Worm (Caenorhabditis elegans) whole organism, L4 larva: ENCODE measurements around the gene F59B10.5.

Source experiments
- D1046.2 ChIP-seq: fragments of 200-800 bp; sonication (Bioruptor generic); IDR thresholded peaks from 2 replicates; pipeline ENCODE4 v1.3.6; 2022; ENCODE audit warnings: missing genetic modification characterization, missing compliant biosample characterization
- F37D6.2 ChIP-seq: sonication (generic microtip); optimal IDR thresholded peaks from 2 replicates; lab custom pipeline; 2016; ENCODE audit warnings: mild to moderate bottlenecking, missing genetic modification characterization, missing compliant biosample characterization
- T26A8.4 ChIP-seq: fragments of 200-800 bp; sonication (Bioruptor generic); IDR thresholded peaks from 2 replicates; pipeline ENCODE4 v1.3.6; 2022; ENCODE audit warnings: missing genetic modification characterization, missing compliant biosample characterization
- ZK337.2 ChIP-seq: fragments of 200-800 bp; sonication (Bioruptor generic); IDR thresholded peaks from 2 replicates; pipeline ENCODE4 v1.3.6; 2022; ENCODE audit warnings: missing genetic modification reagents, missing genetic modification characterization, missing compliant biosample characterization
- ZK546.5 ChIP-seq, 2 experiments: sonication (generic microtip); optimal IDR thresholded peaks; 2 replicates each; lab custom pipeline; 2017; ENCODE audit warnings: missing biosample characterization in 2 of 2, missing genetic modification characterization in 2 of 2
- aha-1 ChIP-seq: fragments of 150-350 bp; peaks from one replicate; lab custom pipeline; 2014; ENCODE audit warnings: missing biosample characterization, missing genetic modification characterization
- aly-2 ChIP-seq: sonication (generic microtip); optimal IDR thresholded peaks from 2 replicates; lab custom pipeline; 2018; ENCODE audit warnings: missing biosample characterization, missing genetic modification characterization
- arid-1 ChIP-seq: fragments of 200-800 bp; sonication (Bioruptor generic); conservative IDR thresholded peaks from 2 replicates; pipeline ENCODE4 v1.3.6; 2022; ENCODE audit warnings: missing genetic modification reagents, missing genetic modification characterization, missing compliant biosample characterization
- ceh-82 ChIP-seq: sonication (generic microtip); optimal IDR thresholded peaks from 2 replicates; lab custom pipeline; 2017; ENCODE audit warnings: missing biosample characterization, missing genetic modification characterization
- daf-12 ChIP-seq: fragments of 150-350 bp; optimal IDR thresholded peaks from 2 replicates; lab custom pipeline; 2014; ENCODE audit warnings: missing biosample characterization, missing genetic modification reagents, missing genetic modification characterization
- daf-19 ChIP-seq: fragments of 200-800 bp; sonication (Bioruptor generic); conservative IDR thresholded peaks from 2 replicates; pipeline ENCODE4 v1.3.6; 2022; ENCODE audit warnings: missing genetic modification characterization, missing compliant biosample characterization
- dmd-6 ChIP-seq: fragments of 200-800 bp; sonication (Bioruptor generic); IDR thresholded peaks from 2 replicates; pipeline ENCODE4 v1.3.6; 2022; ENCODE audit warnings: missing genetic modification reagents, missing genetic modification characterization, missing compliant biosample characterization
- dpl-1 ChIP-seq: fragments of 150-350 bp; optimal IDR thresholded peaks from 2 replicates; lab custom pipeline; 2014; ENCODE audit warnings: missing biosample characterization, missing genetic modification reagents, missing genetic modification characterization
- duxl-1 ChIP-seq: sonication (generic microtip); optimal IDR thresholded peaks from 2 replicates; lab custom pipeline; 2016; ENCODE audit warnings: mild to moderate bottlenecking, missing genetic modification characterization, moderate library complexity, missing compliant biosample characterization; ENCODE audit not compliant: poor library complexity
- egl-43 ChIP-seq: fragments of 200-800 bp; sonication (Bioruptor generic); IDR thresholded peaks from 2 replicates; pipeline ENCODE4 v1.3.6; 2022; ENCODE audit warnings: missing genetic modification reagents, missing genetic modification characterization, missing compliant biosample characterization
- fkh-10 ChIP-seq: fragments of 150-350 bp; optimal IDR thresholded peaks from 2 replicates; lab custom pipeline; 2014; ENCODE audit warnings: missing biosample characterization, missing genetic modification reagents, missing genetic modification characterization
- fos-1 ChIP-seq: fragments of 150-350 bp; optimal IDR thresholded peaks from 2 replicates; lab custom pipeline; 2014; ENCODE audit warnings: missing biosample characterization, missing genetic modification characterization
- gei-8 ChIP-seq: fragments of 200-800 bp; sonication (Bioruptor generic); optimal IDR thresholded peaks from 2 replicates; lab custom pipeline; 2018; ENCODE audit warnings: mild to moderate bottlenecking, missing genetic modification characterization, missing compliant biosample characterization
- hlh-30 ChIP-seq: sonication (generic microtip); optimal IDR thresholded peaks from 2 replicates; lab custom pipeline; 2017; ENCODE audit warnings: antibody characterized with exemption, mild to moderate bottlenecking, missing genetic modification characterization, missing compliant biosample characterization; ENCODE audit not compliant: insufficient read depth
- hmg-1.1 ChIP-seq: fragments of 200-800 bp; sonication (Bioruptor generic); IDR thresholded peaks from 2 replicates; pipeline ENCODE4 v1.3.6; 2022; ENCODE audit warnings: missing genetic modification reagents, missing genetic modification characterization, missing compliant biosample characterization
- jun-1 ChIP-seq: fragments of 150-350 bp; optimal IDR thresholded peaks from 2 replicates; lab custom pipeline; 2014; ENCODE audit warnings: missing biosample characterization, missing genetic modification reagents, missing genetic modification characterization
- lin-1 ChIP-seq: fragments of 200-800 bp; sonication (Bioruptor generic); IDR thresholded peaks from 2 replicates; pipeline ENCODE4 v1.3.6; 2022; ENCODE audit warnings: missing genetic modification reagents, missing genetic modification characterization, missing compliant biosample characterization
- lin-13 ChIP-seq: fragments of 150-350 bp; optimal IDR thresholded peaks from 2 replicates; lab custom pipeline; 2014; ENCODE audit warnings: missing biosample characterization, missing genetic modification reagents, missing genetic modification characterization
- lin-29 ChIP-seq: fragments of 200-800 bp; sonication (Bioruptor generic); IDR thresholded peaks from 2 replicates; pipeline ENCODE4 v1.3.6; 2022; ENCODE audit warnings: missing genetic modification reagents, missing genetic modification characterization, missing compliant biosample characterization
- lsy-2 ChIP-seq, 2 experiments: fragments of 150-350 bp in 1 of 2; sonication (generic microtip) in 1 of 2; optimal IDR thresholded peaks; 2 replicates each; lab custom pipeline; 2014 to 2017; ENCODE audit warnings: missing biosample characterization in 2 of 2, missing genetic modification characterization in 2 of 2
- madf-5 ChIP-seq, 2 experiments: fragments of 200-800 bp; sonication (Bioruptor generic); IDR thresholded peaks; 2 replicates each; pipeline ENCODE4 v1.3.6; 2022; ENCODE audit warnings: missing compliant biosample characterization in 2 of 2, missing genetic modification characterization in 2 of 2
- madf-9 ChIP-seq: fragments of 200-800 bp; sonication (Bioruptor generic); conservative IDR thresholded peaks from 2 replicates; pipeline ENCODE4 v1.3.6; 2022; ENCODE audit warnings: missing genetic modification reagents, missing genetic modification characterization, missing compliant biosample characterization
- mep-1 ChIP-seq: fragments of 150-350 bp; sonication (generic microtip); optimal IDR thresholded peaks from 3 replicates; lab custom pipeline; 2014; ENCODE audit warnings: missing biosample characterization, missing genetic modification characterization
- mes-2 ChIP-seq: sonication (generic microtip); optimal IDR thresholded peaks from 2 replicates; lab custom pipeline; 2016; ENCODE audit warnings: missing genotype, mild to moderate bottlenecking, missing genetic modification characterization, missing compliant biosample characterization; ENCODE audit not compliant: poor library complexity, severe bottlenecking
- mxl-2 ChIP-seq: fragments of 200-800 bp; sonication (Bioruptor generic); conservative IDR thresholded peaks from 2 replicates; pipeline ENCODE4 v1.3.6; 2022; ENCODE audit warnings: missing genetic modification reagents, missing genetic modification characterization, missing compliant biosample characterization
- nhr-11 ChIP-seq: fragments of 150-350 bp; optimal IDR thresholded peaks from 2 replicates; lab custom pipeline; 2014; ENCODE audit warnings: missing biosample characterization, missing genetic modification characterization
- nhr-111 ChIP-seq: fragments of 200-800 bp; sonication (Bioruptor generic); optimal IDR thresholded peaks from 2 replicates; lab custom pipeline; 2018; ENCODE audit warnings: mild to moderate bottlenecking, missing genetic modification characterization, missing compliant biosample characterization
- nhr-237 ChIP-seq: sonication (generic microtip); optimal IDR thresholded peaks from 2 replicates; lab custom pipeline; 2017; ENCODE audit warnings: missing biosample characterization, missing genetic modification characterization
- nhr-25 ChIP-seq: sonication (generic microtip); optimal IDR thresholded peaks from 2 replicates; lab custom pipeline; 2017; ENCODE audit warnings: missing genetic modification characterization, mild to moderate bottlenecking, missing compliant biosample characterization, antibody characterized with exemption, moderate library complexity, borderline replicate concordance; ENCODE audit not compliant: insufficient read depth
- nhr-41 ChIP-seq: fragments of 200-800 bp; sonication (Bioruptor generic); IDR thresholded peaks from 2 replicates; pipeline ENCODE4 v1.3.6; 2022; ENCODE audit warnings: missing genetic modification reagents, missing genetic modification characterization, missing compliant biosample characterization
- nhr-42 ChIP-seq: fragments of 200-800 bp; sonication (Bioruptor generic); IDR thresholded peaks from 2 replicates; pipeline ENCODE4 v1.3.6; 2022; ENCODE audit warnings: missing genetic modification characterization, missing compliant biosample characterization
- nhr-48 ChIP-seq: sonication (generic microtip); optimal IDR thresholded peaks from 2 replicates; lab custom pipeline; 2016; ENCODE audit warnings: mild to moderate bottlenecking, missing genetic modification characterization, missing compliant biosample characterization
- nhr-6 ChIP-seq: fragments of 150-350 bp; optimal IDR thresholded peaks from 2 replicates; lab custom pipeline; 2014; ENCODE audit warnings: missing biosample characterization, missing genetic modification characterization
- nhr-76 ChIP-seq: fragments of 150-350 bp; optimal IDR thresholded peaks from 2 replicates; lab custom pipeline; 2014; ENCODE audit warnings: missing biosample characterization, missing genetic modification characterization
- rbr-2 ChIP-seq: sonication (generic microtip); optimal IDR thresholded peaks from 2 replicates; lab custom pipeline; 2016; ENCODE audit warnings: missing genotype, missing genetic modification characterization, missing compliant biosample characterization
- set-16 ChIP-seq: fragments of 200-800 bp; sonication (Bioruptor generic); IDR thresholded peaks from 2 replicates; pipeline ENCODE4 v1.3.6; 2022; ENCODE audit warnings: missing genetic modification reagents, missing genetic modification characterization, missing compliant biosample characterization
- snpc-1.2 ChIP-seq: fragments of 200-800 bp; sonication (Bioruptor generic); IDR thresholded peaks from 2 replicates; pipeline ENCODE4 v1.3.6; 2022; ENCODE audit warnings: missing genetic modification reagents, missing genetic modification characterization, missing compliant biosample characterization
- spr-1 ChIP-seq: sonication (generic microtip); optimal IDR thresholded peaks from 2 replicates; lab custom pipeline; 2016; ENCODE audit warnings: mild to moderate bottlenecking, missing genetic modification characterization, missing compliant biosample characterization
- spr-3 ChIP-seq: fragments of 200-800 bp; sonication (Bioruptor generic); optimal IDR thresholded peaks from 2 replicates; lab custom pipeline; 2018; ENCODE audit warnings: mild to moderate bottlenecking, missing genetic modification characterization, missing compliant biosample characterization
- vab-7 ChIP-seq: fragments of 200-800 bp; sonication (Bioruptor generic); IDR thresholded peaks from 2 replicates; pipeline ENCODE4 v1.3.6; 2022; ENCODE audit warnings: missing genetic modification reagents, missing genetic modification characterization, missing compliant biosample characterization
- zfp-3 ChIP-seq: fragments of 200-800 bp; sonication (Bioruptor generic); conservative IDR thresholded peaks from 2 replicates; pipeline ENCODE4 v1.3.6; 2022; ENCODE audit warnings: missing genetic modification reagents, missing genetic modification characterization, missing compliant biosample characterization
- zip-11 ChIP-seq: fragments of 200-800 bp; sonication (Bioruptor generic); IDR thresholded peaks from 2 replicates; pipeline ENCODE4 v1.3.6; 2022; ENCODE audit warnings: missing genetic modification characterization, missing compliant biosample characterization
- zip-2 ChIP-seq: fragments of 150-350 bp; optimal IDR thresholded peaks from 2 replicates; lab custom pipeline; 2014; ENCODE audit warnings: missing biosample characterization, missing genetic modification characterization
- ztf-7 ChIP-seq: fragments of 150-350 bp; optimal IDR thresholded peaks from 2 replicates; lab custom pipeline; 2014; ENCODE audit warnings: missing biosample characterization, missing genetic modification characterization

The F59B10.5 gene

DNA sequence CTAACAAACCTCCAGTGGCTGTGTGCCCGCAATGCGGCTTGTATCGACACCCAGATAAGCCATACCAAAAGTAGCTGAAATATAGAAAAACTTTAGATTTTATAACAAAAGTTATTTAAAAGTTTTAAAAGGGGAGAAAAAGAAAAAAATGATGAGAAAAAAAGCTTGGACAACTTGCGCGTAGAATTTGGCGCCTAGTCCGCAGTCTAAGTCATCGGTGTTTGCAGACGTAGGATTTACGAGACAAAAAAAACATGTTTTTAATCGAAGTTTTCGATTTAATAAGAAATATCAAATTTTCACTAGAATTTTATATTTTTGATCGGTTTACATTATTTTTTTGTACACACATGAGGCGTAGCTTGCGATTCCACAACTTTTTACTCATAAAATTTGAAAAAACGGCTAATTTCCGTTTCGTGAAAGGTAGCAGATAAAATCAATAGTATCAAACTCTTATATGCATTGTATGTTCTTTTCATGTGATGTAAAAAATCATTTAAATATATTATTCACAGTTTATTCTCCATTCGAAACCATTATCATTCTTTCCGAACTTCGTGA lies 18.5 kb upstream of the F59B10.5 start, which contains the start of gene pro-1 (continued):
- TF ChIP-seq daf-12 (tag; lab: Kevin White, UChicago) (no peak), dpl-1 (GFP tag; lab: Kevin White, UChicago) (peak; percentile 58), nhr-76 (tag; lab: Kevin White, UChicago) (no peak), rbr-2 (tag; lab: Kevin White, UChicago) (peak; percentile 62), lsy-2 (tag; optimal IDR thresholded peaks at IDR 0.05; lab: Kevin White, UChicago) (peak; percentile 47 to 91), F37D6.2 (tag; lab: Kevin White, UChicago) (peak; percentile 66), nhr-42 (GFP tag; lab: Robert Waterston, UW) (peak; percentile 78), fkh-10 (GFP tag; lab: Kevin White, UChicago) (no peak), ceh-82 (tag; lab: Kevin White, UChicago) (no peak), ztf-7 (tag; lab: Kevin White, UChicago) (peak; percentile 20), egl-43 (GFP tag; lab: Robert Waterston, UW) (peak; percentile 92), nhr-237 (tag; lab: Kevin White, UChicago) (no peak), hmg-1.1 (peak; percentile 80), fos-1 (tag; lab: Kevin White, UChicago) (peak; percentile 60), vab-7 (0 out of 2 replicates have a peak, but pooled peaks have one; percentile 68), zip-11 (GFP tag; lab: Robert Waterston, UW) (peak; percentile 35; the same call in 1 of the 2 replicates), lin-1 (GFP tag; lab: Robert Waterston, UW) (peak; percentile 72), dmd-6 (GFP tag; lab: Robert Waterston, UW) (peak; percentile 54), spr-1 (tag; lab: Kevin White, UChicago) (no peak), ZK337.2 (GFP tag; lab: Robert Waterston, UW) (peak; percentile 68; the same call in 1 of the 2 replicates), jun-1 (peak; percentile 34), D1046.2 (GFP tag; lab: Robert Waterston, UW) (peak; percentile 89; the same call in 1 of the 2 replicates), mes-2 (tag; lab: Kevin White, UChicago) (peak; percentile 79), arid-1 (GFP tag; lab: Robert Waterston, UW) (peak; percentile 92), T26A8.4 (peak; percentile 95), aha-1 (tag; lab: Kevin White, UChicago) (no peak), daf-19 (GFP tag; lab: Robert Waterston, UW) (peak; percentile 78), set-16 (GFP tag; lab: Robert Waterston, UW) (0 out of 2 replicates have a peak, but pooled peaks have one; percentile 7), nhr-11 (tag; lab: Kevin White, UChicago) (peak; percentile 61), ZK546.5 (tag; optimal IDR thresholded peaks at IDR 0.05; lab: Kevin White, UChicago) (no peak), madf-5 (GFP tag; IDR thresholded peaks at IDR 0.05; lab: Robert Waterston, UW) (peak; percentile 45 to 73), lin-13 (GFP tag; lab: Kevin White, UChicago) (peak; percentile 6), nhr-6 (peak; percentile 76), duxl-1 (peak; percentile 83), mep-1 (peak; percentile 98), snpc-1.2 (GFP tag; lab: Robert Waterston, UW) (peak; percentile 85), spr-3 (GFP tag; lab: Kevin White, UChicago) (peak; percentile 48), nhr-41 (GFP tag; lab: Robert Waterston, UW) (peak; percentile 66; the same call in 1 of the 2 replicates), nhr-25 (peak; percentile 62), zip-2 (tag; lab: Kevin White, UChicago) (peak; percentile 61), mxl-2 (GFP tag; lab: Robert Waterston, UW) (no peak), nhr-111 (GFP tag; lab: Kevin White, UChicago) (peak; percentile 79), gei-8 (GFP tag; lab: Kevin White, UChicago) (peak; percentile 12), nhr-48 (tag; lab: Kevin White, UChicago) (peak; percentile 22), lin-29 (peak; percentile 89), aly-2 (tag; lab: Kevin White, UChicago) (no peak), hlh-30 (tag; lab: Kevin White, UChicago) (peak; percentile 83), madf-9 (GFP tag; lab: Robert Waterston, UW) (no peak), zfp-3 (GFP tag; lab: Robert Waterston, UW) (peak; percentile 94)
